Fruit fly (Drosophila melanogaster): Measurements from ENCODE around the gene Nup133.

The Nup133 gene

dm6 chr3R:22686336-22686874 lies 4.0 kb upstream of the Nup133 start, which contains the start of the genes Gclm and CG17625 (continued):
- TF ChIP-seq Deaf1 (tag; optimal IDR thresholded peaks at IDR 0.05) (peak; percentile 46), Kr (GFP tag; optimal IDR thresholded peaks at IDR 0.05) (no peak), otp (GFP tag; IDR thresholded peaks at IDR 0.05) (no peak), Ravus (GFP tag; IDR thresholded peaks at IDR 0.05) (no peak), gfzf (GFP tag; optimal IDR thresholded peaks at IDR 0.05) (peak; percentile 9), Sox100B (GFP tag; optimal IDR thresholded peaks at IDR 0.05) (peak; percentile 32), Fer3 (tag; optimal IDR thresholded peaks at IDR 0.05) (peak; percentile 52), twi (tag; optimal IDR thresholded peaks at IDR 0.05) (peak; percentile 38), Hmr (GFP tag; optimal IDR thresholded peaks at IDR 0.05) (peak; percentile 73), CG8478 (optimal IDR thresholded peaks at IDR 0.05) (no peak), CG8281 (tag; optimal IDR thresholded peaks at IDR 0.05) (no peak), ttk (GFP tag; IDR thresholded peaks at IDR 0.05) (no peak), CG17612 (GFP tag; IDR thresholded peaks at IDR 0.05) (no peak), tx (GFP tag; optimal IDR thresholded peaks at IDR 0.05) (no peak), tna (GFP tag; IDR thresholded peaks at IDR 0.05; ENCODE audit: partially characterized antibody) (peak; percentile 38), CG4328 (GFP tag; optimal IDR thresholded peaks at IDR 0.05) (peak; percentile 55), CG8388 (GFP tag; optimal IDR thresholded peaks at IDR 0.05) (peak; percentile 38), CG18619 (GFP tag; optimal IDR thresholded peaks at IDR 0.05) (peak; percentile 45), salm (tag; optimal IDR thresholded peaks at IDR 0.05) (no peak), crp (GFP tag; optimal IDR thresholded peaks at IDR 0.05) (peak in 1 of 2 experiments; percentile 14), CG11560 (tag; IDR thresholded peaks at IDR 0.05) (0 out of 3 replicates have a peak, but pooled peaks have one; percentile 36), HLHmδ (GFP tag; optimal IDR thresholded peaks at IDR 0.05) (peak; percentile 92), CG7963 (GFP tag; IDR thresholded peaks at IDR 0.05; ENCODE audit: partially characterized antibody) (peak; percentile 62), ara (GFP tag; IDR thresholded peaks at IDR 0.05) (no peak), Rx (GFP tag; IDR thresholded peaks at IDR 0.05) (no peak), CG1832 (GFP tag; optimal IDR thresholded peaks at IDR 0.05) (no peak), gsb (GFP tag; IDR thresholded peaks at IDR 0.05) (0 out of 2 replicates have a peak, but pooled peaks have one; percentile 32), az2 (GFP tag; optimal IDR thresholded peaks at IDR 0.05) (no peak), CG13624 (GFP tag; optimal IDR thresholded peaks at IDR 0.05) (peak; percentile 26), CG32772 (GFP tag; IDR thresholded peaks at IDR 0.05) (no peak), grn (GFP tag; optimal IDR thresholded peaks at IDR 0.05) (no peak), Oli (tag; optimal IDR thresholded peaks at IDR 0.05) (no peak), Aef1 (GFP tag; IDR thresholded peaks at IDR 0.05) (peak; percentile 41), Pdp1 (GFP tag; optimal IDR thresholded peaks at IDR 0.05) (peak in 1 of 2 experiments; percentile 38), Bteb2 (GFP tag; optimal IDR thresholded peaks at IDR 0.05) (no peak), cato (GFP tag; optimal IDR thresholded peaks at IDR 0.05; ENCODE audit: borderline replicate concordance) (no peak), Dip2 (GFP tag; IDR thresholded peaks at IDR 0.05) (no peak), tgo (GFP tag; IDR thresholded peaks at IDR 0.05) (peak; percentile 50), NFAT (GFP tag; IDR thresholded peaks at IDR 0.05) (peak; percentile 65), CG15269 (tag; optimal IDR thresholded peaks at IDR 0.05) (peak; percentile 60), CG15073 (GFP tag; optimal IDR thresholded peaks at IDR 0.05) (no peak), CG6689 (GFP tag; IDR thresholded peaks at IDR 0.05) (peak; percentile 60; the same call in 1 of the 2 replicates), CG17568 (GFP tag; optimal IDR thresholded peaks at IDR 0.05) (no peak), CG17361 (GFP tag; IDR thresholded peaks at IDR 0.05) (peak; percentile 58; the same call in 1 of the 3 replicates), Rfx (GFP tag; IDR thresholded peaks at IDR 0.05) (peak; percentile 66), peb (GFP tag; IDR thresholded peaks at IDR 0.05) (peak; percentile 36; the same call in 1 of the 2 replicates), chinmo (GFP tag; IDR thresholded peaks at IDR 0.05; ENCODE audit: partially characterized antibody) (peak; percentile 79; the same call in 1 of the 4 replicates), slp2 (GFP tag; optimal IDR thresholded peaks at IDR 0.05) (no peak), abd-A (tag; optimal IDR thresholded peaks at IDR 0.05) (no peak), prd (optimal IDR thresholded peaks at IDR 0.05) (no peak), prd (GFP tag; IDR thresholded peaks at IDR 0.05) (peak; percentile 67)
